Worm (Caenorhabditis elegans): ENCODE data around the gene rgs-2.

DNA sequence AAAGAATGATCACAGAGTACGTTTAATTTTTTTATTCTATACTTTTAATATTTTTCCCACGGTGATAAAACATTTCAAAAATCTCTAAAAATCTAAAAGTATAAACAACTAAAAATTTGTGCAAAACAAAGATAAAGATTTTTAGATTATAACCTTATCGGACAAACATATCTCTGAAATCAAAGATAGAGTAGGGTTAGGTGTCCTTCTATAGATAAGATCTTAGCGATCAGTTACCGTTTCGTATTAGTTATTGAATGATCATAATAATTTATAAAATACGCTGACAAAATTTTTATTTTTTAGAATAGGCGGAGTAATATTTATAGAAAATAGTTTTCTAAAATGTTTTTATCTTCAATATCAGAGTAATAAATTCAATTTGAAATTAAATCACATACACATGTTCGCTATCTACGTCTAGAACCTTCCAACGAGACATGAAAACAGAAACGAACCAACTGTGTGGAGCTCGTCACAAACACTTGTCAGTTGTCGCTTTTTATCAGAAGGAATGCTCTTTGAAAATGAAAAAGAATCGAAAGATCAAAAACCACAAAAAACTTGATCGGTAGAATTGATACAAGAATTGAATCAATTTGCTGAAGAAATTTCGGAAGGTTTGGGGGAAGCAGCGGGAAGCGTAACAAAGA is 40.7 kb upstream of the rgs-2 start:
- TF ChIP-seq pes-1 (GFP tag; IDR thresholded peaks at IDR 0.05) (no peak), ets-7 (tag; optimal IDR thresholded peaks at IDR 0.05) (no peak), ama-1 (optimal IDR thresholded peaks at IDR 0.05) (no peak), scrt-1 (GFP tag; IDR thresholded peaks at IDR 0.05) (no peak), flt-1 (GFP tag; IDR thresholded peaks at IDR 0.05) (no peak), ceh-13 (GFP tag; optimal IDR thresholded peaks at IDR 0.05) (no peak), tra-4 (tag; optimal IDR thresholded peaks at IDR 0.05) (no peak), B0310.2 (tag; optimal IDR thresholded peaks at IDR 0.05) (no peak), hmg-4 (GFP tag; optimal IDR thresholded peaks at IDR 0.05) (no peak)

Data from whole organism, early embryonic.